Worm (Caenorhabditis elegans) whole organism, young adult: ENCODE results near the gene snf-7.

Experiments used
- C06A6.2 ChIP-seq: fragments of 200-800 bp; sonication (Bioruptor generic); conservative IDR thresholded peaks from 2 replicates; pipeline ENCODE4 v1.3.6; 2022; ENCODE audit warnings: missing genetic modification characterization, missing compliant biosample characterization
- F10E7.11 ChIP-seq: sonication (generic microtip); optimal IDR thresholded peaks from 2 replicates; lab custom pipeline; 2017; ENCODE audit warnings: mild to moderate bottlenecking, missing genetic modification characterization, moderate library complexity, missing compliant biosample characterization
- F22D6.2 ChIP-seq: sonication (generic microtip); optimal IDR thresholded peaks from 2 replicates; lab custom pipeline; 2016; ENCODE audit warnings: mild to moderate bottlenecking, missing genetic modification characterization, missing compliant biosample characterization
- cebp-1 ChIP-seq, 2 experiments: fragments of 200-800 bp in 1 of 2; sonication (Bioruptor generic) in 1 of 2; sonication (generic microtip) in 1 of 2; IDR thresholded peaks in 1 of 2; optimal IDR thresholded peaks in 1 of 2; 2 replicates each; pipeline versions ENCODE4 v1.3.6 to Lab custom; 2017 to 2022; ENCODE audit warnings: missing compliant biosample characterization in 2 of 2, missing genetic modification characterization in 2 of 2, mild to moderate bottlenecking in 1 of 2, missing genetic modification reagents in 1 of 2, moderate library complexity in 1 of 2
- dox-1 ChIP-seq: fragments of 200-800 bp; sonication (Bioruptor generic); IDR thresholded peaks from 2 replicates; pipeline ENCODE4 v1.3.6; 2022; ENCODE audit warnings: missing genetic modification reagents, missing genetic modification characterization, missing compliant biosample characterization
- hmg-1.2 ChIP-seq: fragments of 200-800 bp; sonication (Bioruptor generic); IDR thresholded peaks from 2 replicates; pipeline ENCODE4 v1.3.6; 2022; ENCODE audit warnings: missing genetic modification reagents, missing genetic modification characterization, missing compliant biosample characterization
- hmg-20 ChIP-seq: fragments of 200-800 bp; sonication (Bioruptor generic); IDR thresholded peaks from 2 replicates; pipeline ENCODE4 v1.3.6; 2022; ENCODE audit warnings: missing genetic modification reagents, missing genetic modification characterization, missing compliant biosample characterization
- lin-40 ChIP-seq: sonication (generic microtip); optimal IDR thresholded peaks from 2 replicates; lab custom pipeline; 2016; ENCODE audit warnings: missing genetic modification characterization, mild to moderate bottlenecking, missing compliant biosample characterization, missing genotype, missing genetic modification reagents
- madf-3 ChIP-seq: fragments of 200-800 bp; sonication (Bioruptor generic); IDR thresholded peaks from 2 replicates; pipeline ENCODE4 v1.3.6; 2022; ENCODE audit warnings: missing genetic modification reagents, missing genetic modification characterization, missing compliant biosample characterization
- mes-4 ChIP-seq: sonication (generic microtip); optimal IDR thresholded peaks from 2 replicates; lab custom pipeline; 2016; ENCODE audit warnings: missing genotype, missing genetic modification characterization, missing compliant biosample characterization
- nhr-27 ChIP-seq: fragments of 200-800 bp; sonication (Bioruptor generic); optimal IDR thresholded peaks from 2 replicates; lab custom pipeline; 2018; ENCODE audit warnings: mild to moderate bottlenecking, missing genetic modification characterization, moderate library complexity, missing compliant biosample characterization
- nhr-80 ChIP-seq: sonication (generic microtip); optimal IDR thresholded peaks from 2 replicates; lab custom pipeline; 2016; ENCODE audit warnings: missing genetic modification characterization, missing compliant biosample characterization
- somi-1 ChIP-seq: fragments of 200-800 bp; sonication (Bioruptor generic); optimal IDR thresholded peaks from 2 replicates; lab custom pipeline; 2018; ENCODE audit warnings: mild to moderate bottlenecking, missing genetic modification characterization, missing compliant biosample characterization
- sptf-2 ChIP-seq: fragments of 200-800 bp; sonication (Bioruptor generic); optimal IDR thresholded peaks from 2 replicates; lab custom pipeline; 2018; ENCODE audit warnings: mild to moderate bottlenecking, missing genetic modification characterization, missing compliant biosample characterization

Gene snf-7

ce11 chrIII:13056735-13057134, 51.5 kb downstream of the snf-7 start:
- TF ChIP-seq F22D6.2 (tag; lab: Kevin White, UChicago) (no peak), somi-1 (GFP tag; lab: Kevin White, UChicago) (peak; percentile 24), hmg-20 (no peak)

ce11 chrIII:13058140-13058539, 52.9 kb downstream of the snf-7 start:
- TF ChIP-seq hmg-20 (no peak), madf-3 (GFP tag; lab: Robert Waterston, UW) (no peak), sptf-2 (GFP tag; lab: Kevin White, UChicago) (no peak), F10E7.11 (tag; lab: Kevin White, UChicago) (no peak), nhr-27 (tag; lab: Kevin White, UChicago) (no peak), lin-40 (peak; percentile 14), mes-4 (tag; lab: Kevin White, UChicago) (no peak)

DNA sequence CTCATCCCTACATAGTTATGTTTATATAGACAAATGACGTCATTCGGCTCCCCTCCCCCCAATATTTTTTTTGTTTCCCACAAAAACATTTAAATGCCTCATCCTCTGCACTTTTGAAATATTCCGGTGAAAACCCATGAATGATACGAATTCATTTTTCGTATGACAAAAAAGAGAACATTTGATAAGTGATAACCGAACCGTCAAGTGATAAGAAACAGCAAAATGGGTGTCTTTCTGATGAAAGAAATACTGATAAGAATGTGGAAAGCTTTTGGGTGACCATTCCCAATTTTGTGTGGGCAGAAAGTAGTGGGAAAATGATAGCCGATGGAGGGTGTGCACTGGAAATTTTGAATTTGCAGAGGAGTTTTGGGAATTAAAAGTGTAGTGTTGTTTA, 54.1 kb downstream of the snf-7 start:
- TF ChIP-seq nhr-80 (tag; lab: Kevin White, UChicago) = peak; percentile 79
- TF ChIP-seq C06A6.2 (GFP tag; lab: Robert Waterston, UW) = no peak
- TF ChIP-seq hmg-1.2 (GFP tag; lab: Robert Waterston, UW) = 0 out of 2 replicates have a peak, but pooled peaks have one; percentile 10
- TF ChIP-seq cebp-1 (GFP tag; IDR thresholded peaks at IDR 0.05; lab: Robert Waterston, UW) = no peak
- peak; percentile 41 for TF ChIP-seq cebp-1 (tag; optimal IDR thresholded peaks at IDR 0.05; lab: Kevin White, UChicago)
- peak; percentile 57 for TF ChIP-seq dox-1 (GFP tag; lab: Robert Waterston, UW)
